Fruit fly (Drosophila melanogaster): ENCODE measurements around the gene CG42514.

- TF ChIP-seq dmrt93B (GFP tag; optimal IDR thresholded peaks at IDR 0.05) = no peak
- TF ChIP-seq br (GFP tag; optimal IDR thresholded peaks at IDR 0.05) = no peak
- no peak for TF ChIP-seq jim (GFP tag; optimal IDR thresholded peaks at IDR 0.05)
- no peak for TF ChIP-seq psq (GFP tag; optimal IDR thresholded peaks at IDR 0.05)
- TF ChIP-seq Jra (GFP tag; optimal IDR thresholded peaks at IDR 0.05) = no peak
- no peak for TF ChIP-seq dl (GFP tag; optimal IDR thresholded peaks at IDR 0.05; ENCODE audit: insufficient read depth in 1 of 2, partially characterized antibody in 2 of 2)
- no peak for TF ChIP-seq sv (GFP tag; optimal IDR thresholded peaks at IDR 0.05)
- TF ChIP-seq pan (optimal IDR thresholded peaks at IDR 0.05) = no peak
- no peak for TF ChIP-seq Myc (optimal IDR thresholded peaks at IDR 0.05)
These were observed 4.9 kb downstream of the CG42514 start for dm6 chr3L:16491006-16491605.

Data from whole organism, wandering third instar larva.